Worm (Caenorhabditis elegans) whole organism, late embryonic: ENCODE data around the gene nduv-3.

Experiments
- K09A11.1 ChIP-seq: sonication (generic microtip); optimal IDR thresholded peaks from 2 replicates; lab custom pipeline; 2017; ENCODE audit warnings: antibody characterized with exemption, mild to moderate bottlenecking, missing genetic modification characterization, missing compliant biosample characterization; ENCODE audit not compliant: insufficient read depth
- ama-1 ChIP-seq: fragments of 150-350 bp; optimal IDR thresholded peaks from 2 replicates; lab custom pipeline; 2014
- lim-6 ChIP-seq: sonication (generic microtip); optimal IDR thresholded peaks from 2 replicates; lab custom pipeline; 2016; ENCODE audit warnings: missing genetic modification characterization, missing compliant biosample characterization
- ref-2 ChIP-seq: sonication (generic microtip); optimal IDR thresholded peaks from 2 replicates; lab custom pipeline; 2016; ENCODE audit warnings: missing genetic modification characterization, missing compliant biosample characterization
- rnt-1 ChIP-seq: sonication (generic microtip); optimal IDR thresholded peaks from 2 replicates; lab custom pipeline; 2016; ENCODE audit warnings: missing genetic modification characterization, missing compliant biosample characterization
- sdc-2 ChIP-seq: sonication (generic microtip); optimal IDR thresholded peaks from 2 replicates; lab custom pipeline; 2016; ENCODE audit warnings: missing genotype, missing genetic modification characterization, missing compliant biosample characterization
- tbx-2 ChIP-seq: sonication (generic microtip); optimal IDR thresholded peaks from 2 replicates; lab custom pipeline; 2016; ENCODE audit warnings: missing genetic modification characterization, missing compliant biosample characterization
- unc-55 ChIP-seq: sonication (generic microtip); optimal IDR thresholded peaks from 2 replicates; lab custom pipeline; 2017; ENCODE audit warnings: missing biosample characterization, missing genetic modification reagents, missing genetic modification characterization

ce11 chrIV:2599634-2600033, 41.5 kb upstream of the nduv-3 start:
- peak; percentile 80 for TF ChIP-seq tbx-2 (tag; lab: Kevin White, UChicago)
- TF ChIP-seq sdc-2 (tag; lab: Kevin White, UChicago), result no peak
- TF ChIP-seq rnt-1 (tag; lab: Kevin White, UChicago), result peak; percentile 26
- peak; percentile 82 for TF ChIP-seq unc-55 (GFP tag; lab: Kevin White, UChicago)
- no peak for TF ChIP-seq ama-1 (lab: Kevin White, UChicago)
- peak; percentile 51 for TF ChIP-seq ref-2 (tag; lab: Kevin White, UChicago)
- TF ChIP-seq lim-6 (tag; lab: Kevin White, UChicago), result no peak
- peak; percentile 22 for TF ChIP-seq K09A11.1 (tag; lab: Kevin White, UChicago)
